Worm (Caenorhabditis elegans): ENCODE measurements around the gene C33C12.12.

C33C12.12 gene

ce11 chrII:2195541-2195940 is 25.6 kb upstream of the C33C12.12 start (continued):
- peak; percentile 31 for TF ChIP-seq hlh-11 (tag; optimal IDR thresholded peaks at IDR 0.05)
- TF ChIP-seq lim-7 (GFP tag; IDR thresholded peaks at IDR 0.05): no peak
- no peak for TF ChIP-seq daf-19 (GFP tag; conservative IDR thresholded peaks at IDR 0.05)
- no peak for TF ChIP-seq egl-27 (tag; optimal IDR thresholded peaks at IDR 0.05)
- TF ChIP-seq lsy-2 (tag; optimal IDR thresholded peaks at IDR 0.05): peak in 1 of 2 experiments; percentile 67
- TF ChIP-seq dve-1 (tag; optimal IDR thresholded peaks at IDR 0.05; ENCODE audit: insufficient read depth): peak; percentile 48
- TF ChIP-seq fkh-10 (GFP tag; optimal IDR thresholded peaks at IDR 0.05): peak; percentile 70
- 0 out of 2 replicates have a peak, but pooled peaks have one; percentile 26 for TF ChIP-seq hmg-1.1 (GFP tag; IDR thresholded peaks at IDR 0.05)
- peak; percentile 31 for TF ChIP-seq lin-13 (GFP tag; optimal IDR thresholded peaks at IDR 0.05)

- TF ChIP-seq dmd-6 (GFP tag; IDR thresholded peaks at IDR 0.05) (no peak), ceh-28 (tag; optimal IDR thresholded peaks at IDR 0.05) (peak; percentile 71), arid-1 (GFP tag; conservative IDR thresholded peaks at IDR 0.05) (no peak)
Observed at ce11 chrII:2192267-2192666, 22.3 kb upstream of the C33C12.12 start.

- TF ChIP-seq ctbp-1 (GFP tag; IDR thresholded peaks at IDR 0.05) (no peak), dmd-8 (GFP tag; IDR thresholded peaks at IDR 0.05) (no peak), vab-7 (GFP tag; IDR thresholded peaks at IDR 0.05) (no peak), F44E2.7 (GFP tag; IDR thresholded peaks at IDR 0.05) (no peak), pha-4 (GFP tag; IDR thresholded peaks at IDR 0.05) (no peak), pha-4 (tag; optimal IDR thresholded peaks at IDR 0.05) (no peak), aha-1 (tag) (peak; percentile 84), hmg-1.1 (GFP tag; IDR thresholded peaks at IDR 0.05) (no peak), spr-3 (GFP tag; optimal IDR thresholded peaks at IDR 0.05) (no peak)
Observed at ce11 chrII:2191383-2191782, 21.4 kb upstream of the C33C12.12 start.

- peak; percentile 95 for TF ChIP-seq aha-1 (tag)
- no peak for TF ChIP-seq zfp-3 (GFP tag; conservative IDR thresholded peaks at IDR 0.05)
Observed at ce11 chrII:2190522-2190921, 20.5 kb upstream of the C33C12.12 start.

ce11 chrII:2189357-2189756 is 19.4 kb upstream of the C33C12.12 start, which contains the start of gene mtq-2:
Gene mtq-2 (minus strand): TSS chrII:2189457.
- no peak for TF ChIP-seq mdt-29 (GFP tag; IDR thresholded peaks at IDR 0.05)
- TF ChIP-seq vab-7 (GFP tag; IDR thresholded peaks at IDR 0.05): no peak
- TF ChIP-seq ces-1 (GFP tag; optimal IDR thresholded peaks at IDR 0.05): no peak
- TF ChIP-seq F44E2.7 (GFP tag; IDR thresholded peaks at IDR 0.05): no peak
- TF ChIP-seq snpc-4 (tag; optimal IDR thresholded peaks at IDR 0.05): no peak
- no peak for TF ChIP-seq F26F4.8 (GFP tag; conservative IDR thresholded peaks at IDR 0.05)
- TF ChIP-seq fos-1 (tag; optimal IDR thresholded peaks at IDR 0.05): no peak
- no peak for TF ChIP-seq ceh-44 (GFP tag; IDR thresholded peaks at IDR 0.05)
- TF ChIP-seq zip-11 (GFP tag; IDR thresholded peaks at IDR 0.05): no peak
- TF ChIP-seq zfp-3 (GFP tag; conservative IDR thresholded peaks at IDR 0.05): no peak
- TF ChIP-seq lin-13 (GFP tag; optimal IDR thresholded peaks at IDR 0.05): no peak
- TF ChIP-seq hif-1 (tag; optimal IDR thresholded peaks at IDR 0.05): no peak
- no peak for TF ChIP-seq sdz-12 (GFP tag; optimal IDR thresholded peaks at IDR 0.05)
- no peak for TF ChIP-seq snpc-1.2 (GFP tag; IDR thresholded peaks at IDR 0.05)
- no peak for TF ChIP-seq D1046.2 (GFP tag; IDR thresholded peaks at IDR 0.05)
- TF ChIP-seq ztf-7 (tag; optimal IDR thresholded peaks at IDR 0.05): no peak
- no peak for TF ChIP-seq nhr-237 (tag; optimal IDR thresholded peaks at IDR 0.05)

Measured in whole organism, L4 larva.